Fruit fly (Drosophila melanogaster) whole organism: ENCODE data around the gene CG1774.

Experiments used
- CG8478 ChIP-seq: fragments of >200 bp; optimal IDR thresholded peaks from 2 replicates; lab custom pipeline; 2018; ENCODE audit warnings: inconsistent platforms
- Dll ChIP-seq: fragments of >200 bp; optimal IDR thresholded peaks from 2 replicates; lab custom pipeline; 2017
- EcR ChIP-seq, 2 experiments: fragments of >200 bp; optimal IDR thresholded peaks; 2 replicates each; lab custom pipeline; 2017; ENCODE audit warnings: missing biosample characterization in 2 of 2, missing genetic modification characterization in 2 of 2, missing genetic modification reagents in 2 of 2
- pan ChIP-seq: fragments of >200 bp; optimal IDR thresholded peaks from 2 replicates; lab custom pipeline; 2017
- psq ChIP-seq: fragments of >200 bp; optimal IDR thresholded peaks from 2 replicates; lab custom pipeline; 2017
- usp ChIP-seq: fragments of >200 bp; optimal IDR thresholded peaks from 2 replicates; lab custom pipeline; 2017; ENCODE audit warnings: missing biosample characterization, missing genetic modification characterization, mixed read lengths

Gene CG1774

dm6 chr3R:31592256-31592879 lies at the start of gene CG1774:
TSS of gene CG1774 (plus strand) at chr3R:31592803.
- TF ChIP-seq pan: no peak
- no peak for TF ChIP-seq psq (lab: Kevin White, UChicago)
- TF ChIP-seq CG8478: no peak
- no peak for TF ChIP-seq usp (GFP tag; lab: Kevin White, UChicago)
- TF ChIP-seq EcR (GFP tag; optimal IDR thresholded peaks at IDR 0.05; lab: Kevin White, UChicago): no peak
- TF ChIP-seq Dll (lab: Kevin White, UChicago): no peak

- no peak for TF ChIP-seq EcR (GFP tag; optimal IDR thresholded peaks at IDR 0.05; lab: Kevin White, UChicago)
- no peak for TF ChIP-seq usp (GFP tag; lab: Kevin White, UChicago)
- no peak for TF ChIP-seq CG8478
- TF ChIP-seq pan: no peak
- no peak for TF ChIP-seq psq (lab: Kevin White, UChicago)
- no peak for TF ChIP-seq Dll (lab: Kevin White, UChicago)
These were observed 43.7 kb upstream of the CG1774 start for dm6 chr3R:31548766-31549510.

dm6 chr3R:31550910-31551309 lies 41.7 kb upstream of the CG1774 start:
- TF ChIP-seq CG8478 (no peak), pan (no peak), EcR (GFP tag; optimal IDR thresholded peaks at IDR 0.05; lab: Kevin White, UChicago) (no peak), usp (GFP tag; lab: Kevin White, UChicago) (no peak), Dll (lab: Kevin White, UChicago) (no peak), psq (lab: Kevin White, UChicago) (no peak)

dm6 chr3R:31558720-31559280 lies 33.8 kb upstream of the CG1774 start:
- TF ChIP-seq CG8478 (no peak), EcR (GFP tag; optimal IDR thresholded peaks at IDR 0.05; lab: Kevin White, UChicago) (no peak), usp (GFP tag; lab: Kevin White, UChicago) (no peak), psq (lab: Kevin White, UChicago) (no peak), Dll (lab: Kevin White, UChicago) (no peak), pan (no peak)

dm6 chr3R:31559781-31560180 lies 32.8 kb upstream of the CG1774 start:
- TF ChIP-seq usp (GFP tag; lab: Kevin White, UChicago) (no peak), EcR (GFP tag; optimal IDR thresholded peaks at IDR 0.05; lab: Kevin White, UChicago) (peak in 1 of 2 experiments; percentile 0)

dm6 chr3R:31564164-31564563 lies 28.4 kb upstream of the CG1774 start:
- TF ChIP-seq CG8478 (no peak), pan (no peak), EcR (GFP tag; optimal IDR thresholded peaks at IDR 0.05; lab: Kevin White, UChicago) (no peak), psq (lab: Kevin White, UChicago) (no peak), Dll (lab: Kevin White, UChicago) (no peak), usp (GFP tag; lab: Kevin White, UChicago) (no peak)

- TF ChIP-seq usp (GFP tag; lab: Kevin White, UChicago) (no peak), CG8478 (no peak), pan (no peak), EcR (GFP tag; optimal IDR thresholded peaks at IDR 0.05; lab: Kevin White, UChicago) (no peak), psq (lab: Kevin White, UChicago) (no peak), Dll (lab: Kevin White, UChicago) (no peak)
These were observed 28.0 kb upstream of the CG1774 start for dm6 chr3R:31564588-31564987.

- TF ChIP-seq pan (no peak), usp (GFP tag; lab: Kevin White, UChicago) (no peak), Dll (lab: Kevin White, UChicago) (no peak), CG8478 (no peak), psq (lab: Kevin White, UChicago) (no peak), EcR (GFP tag; optimal IDR thresholded peaks at IDR 0.05; lab: Kevin White, UChicago) (no peak)
These were observed 26.9 kb upstream of the CG1774 start for dm6 chr3R:31565738-31566137.

dm6 chr3R:31566738-31567137 lies 25.9 kb upstream of the CG1774 start:
- TF ChIP-seq psq (lab: Kevin White, UChicago): no peak
- no peak for TF ChIP-seq EcR (GFP tag; optimal IDR thresholded peaks at IDR 0.05; lab: Kevin White, UChicago)
- TF ChIP-seq pan: no peak
- TF ChIP-seq CG8478: no peak
- no peak for TF ChIP-seq usp (GFP tag; lab: Kevin White, UChicago)
- no peak for TF ChIP-seq Dll (lab: Kevin White, UChicago)

- no peak for TF ChIP-seq usp (GFP tag; lab: Kevin White, UChicago)
These were observed 20.7 kb upstream of the CG1774 start, which contains the start of gene gammaCOP for dm6 chr3R:31571885-31572292. TSS of gene gammaCOP (plus strand) at chr3R:31572143.

- TF ChIP-seq usp (GFP tag; lab: Kevin White, UChicago): no peak
- no peak for TF ChIP-seq Dll (lab: Kevin White, UChicago)
These were observed 15.3 kb upstream of the CG1774 start for dm6 chr3R:31577351-31577750.

dm6 chr3R:31580032-31580431 lies 12.6 kb upstream of the CG1774 start:
- peak; percentile 57 for TF ChIP-seq Dll (lab: Kevin White, UChicago)
- TF ChIP-seq usp (GFP tag; lab: Kevin White, UChicago): no peak
